Worm (Caenorhabditis elegans) whole organism, L4 larva: Measurements from ENCODE around the gene clc-1.

Source experiments
- R02D3.7 ChIP-seq: fragments of 150-350 bp; sonication (generic microtip); optimal IDR thresholded peaks from 3 replicates; lab custom pipeline; 2014; ENCODE audit warnings: missing biosample characterization, missing genetic modification characterization
- Y48G9A.11 ChIP-seq: fragments of 200-800 bp; sonication (Bioruptor generic); IDR thresholded peaks from 2 replicates; pipeline ENCODE4 v1.3.6; 2022; ENCODE audit warnings: missing genetic modification reagents, missing genetic modification characterization, missing compliant biosample characterization
- ZK337.2 ChIP-seq: fragments of 200-800 bp; sonication (Bioruptor generic); IDR thresholded peaks from 2 replicates; pipeline ENCODE4 v1.3.6; 2022; ENCODE audit warnings: missing genetic modification reagents, missing genetic modification characterization, missing compliant biosample characterization
- dve-1 ChIP-seq: sonication (generic microtip); optimal IDR thresholded peaks from 2 replicates; lab custom pipeline; 2017; ENCODE audit warnings: antibody characterized with exemption, mild to moderate bottlenecking, missing genetic modification characterization, missing compliant biosample characterization; ENCODE audit not compliant: insufficient read depth
- egl-27 ChIP-seq: sonication (generic microtip); optimal IDR thresholded peaks from 3 replicates; lab custom pipeline; 2017; ENCODE audit warnings: missing biosample characterization, missing genetic modification reagents, missing genetic modification characterization
- egl-43 ChIP-seq: fragments of 200-800 bp; sonication (Bioruptor generic); IDR thresholded peaks from 2 replicates; pipeline ENCODE4 v1.3.6; 2022; ENCODE audit warnings: missing genetic modification reagents, missing genetic modification characterization, missing compliant biosample characterization
- lin-29 ChIP-seq: fragments of 200-800 bp; sonication (Bioruptor generic); IDR thresholded peaks from 2 replicates; pipeline ENCODE4 v1.3.6; 2022; ENCODE audit warnings: missing genetic modification reagents, missing genetic modification characterization, missing compliant biosample characterization
- lir-3 ChIP-seq: sonication (generic microtip); optimal IDR thresholded peaks from 2 replicates; lab custom pipeline; 2016; ENCODE audit warnings: mild to moderate bottlenecking, missing genetic modification characterization, missing compliant biosample characterization
- nhr-28 ChIP-seq: fragments of 150-350 bp; optimal IDR thresholded peaks from 2 replicates; lab custom pipeline; 2014; ENCODE audit warnings: missing biosample characterization, missing genetic modification characterization
- pqm-1 ChIP-seq: sonication (generic microtip); optimal IDR thresholded peaks from 2 replicates; lab custom pipeline; 2017; ENCODE audit warnings: missing biosample characterization, missing genetic modification characterization
- saeg-2 ChIP-seq: fragments of 200-800 bp; sonication (Bioruptor generic); IDR thresholded peaks from 2 replicates; pipeline ENCODE4 v1.3.6; 2022; ENCODE audit warnings: missing genetic modification reagents, missing genetic modification characterization, missing compliant biosample characterization

- TF ChIP-seq dve-1 (tag; lab: Kevin White, UChicago): no peak
- TF ChIP-seq Y48G9A.11 (GFP tag; lab: Robert Waterston, UW): no peak
- no peak for TF ChIP-seq nhr-28 (tag; lab: Kevin White, UChicago)
- TF ChIP-seq R02D3.7 (tag; lab: Kevin White, UChicago): no peak
- no peak for TF ChIP-seq saeg-2 (GFP tag; lab: Robert Waterston, UW)
- TF ChIP-seq egl-43 (GFP tag; lab: Robert Waterston, UW): no peak
- TF ChIP-seq egl-27 (tag; lab: Kevin White, UChicago): no peak
- no peak for TF ChIP-seq lir-3 (tag; lab: Kevin White, UChicago)
- TF ChIP-seq pqm-1 (tag; lab: Kevin White, UChicago): no peak
- TF ChIP-seq ZK337.2 (GFP tag; lab: Robert Waterston, UW): no peak
- TF ChIP-seq lin-29 (GFP tag; lab: Robert Waterston, UW): no peak
Observed at ce11 chrX:11067256-11067655, 20.0 kb downstream of the clc-1 start.
